Worm (Caenorhabditis elegans) whole organism, L3 larva: Measurements from ENCODE around the gene C54E4.12.

Source experiments
- R02D3.7 ChIP-seq: fragments of 150-350 bp; optimal IDR thresholded peaks from 2 replicates; lab custom pipeline; 2014; ENCODE audit warnings: missing biosample characterization, missing genetic modification characterization
- ZK546.5 ChIP-seq: sonication (generic microtip); optimal IDR thresholded peaks from 2 replicates; lab custom pipeline; 2017; ENCODE audit warnings: missing biosample characterization, missing genetic modification characterization
- aly-2 ChIP-seq: fragments of 150-350 bp; optimal IDR thresholded peaks from 2 replicates; lab custom pipeline; 2014; ENCODE audit warnings: missing biosample characterization, missing genetic modification characterization
- ceh-16 ChIP-seq: sonication (generic microtip); optimal IDR thresholded peaks from 2 replicates; lab custom pipeline; 2017; ENCODE audit warnings: missing biosample characterization, missing genetic modification characterization
- ceh-28 ChIP-seq: fragments of 150-350 bp; optimal IDR thresholded peaks from 2 replicates; lab custom pipeline; 2014; ENCODE audit warnings: missing biosample characterization, missing genetic modification reagents, missing genetic modification characterization
- ceh-82 ChIP-seq: fragments of 150-350 bp; optimal IDR thresholded peaks from 2 replicates; lab custom pipeline; 2014; ENCODE audit warnings: missing biosample characterization, missing genetic modification characterization
- ceh-9 ChIP-seq: sonication (generic microtip); optimal IDR thresholded peaks from 2 replicates; lab custom pipeline; 2018; ENCODE audit warnings: missing biosample characterization, missing genetic modification characterization
- daf-12 ChIP-seq: fragments of 150-350 bp; optimal IDR thresholded peaks from 2 replicates; lab custom pipeline; 2014; ENCODE audit warnings: missing biosample characterization, missing genetic modification reagents, missing genetic modification characterization
- egl-27 ChIP-seq: sonication (generic microtip); optimal IDR thresholded peaks from 4 replicates; lab custom pipeline; 2017; ENCODE audit warnings: missing biosample characterization, missing genetic modification reagents, missing genetic modification characterization
- elt-1 ChIP-seq: fragments of 150-350 bp; optimal IDR thresholded peaks from 2 replicates; lab custom pipeline; 2014; ENCODE audit warnings: missing biosample characterization, missing genetic modification characterization
- elt-2 ChIP-seq: sonication (generic microtip); optimal IDR thresholded peaks from 2 replicates; lab custom pipeline; 2016; ENCODE audit warnings: missing genetic modification reagents, mild to moderate bottlenecking, missing genetic modification characterization, missing compliant biosample characterization
- elt-3 ChIP-seq, 3 experiments: fragments of 150-350 bp in 1 of 3; sonication (generic microtip) in 2 of 3; optimal IDR thresholded peaks; 2 replicates in 2 of 3; 4 replicates in 1 of 3; lab custom pipeline; 2014 to 2017; ENCODE audit warnings: missing biosample characterization in 3 of 3, missing genetic modification characterization in 3 of 3
- eor-1 ChIP-seq, 2 experiments: fragments of 150-350 bp; optimal IDR thresholded peaks; 2 replicates each; lab custom pipeline; 2014 to 2018; ENCODE audit warnings: missing biosample characterization in 2 of 2, missing genetic modification characterization in 2 of 2
- fkh-10 ChIP-seq: sonication (generic microtip); optimal IDR thresholded peaks from 2 replicates; lab custom pipeline; 2017; ENCODE audit warnings: missing biosample characterization, missing genetic modification reagents, missing genetic modification characterization
- fkh-2 ChIP-seq: fragments of 150-350 bp; optimal IDR thresholded peaks from 2 replicates; lab custom pipeline; 2014; ENCODE audit warnings: missing biosample characterization, missing genetic modification reagents, missing genetic modification characterization
- fos-1 ChIP-seq: fragments of 150-350 bp; optimal IDR thresholded peaks from 2 replicates; lab custom pipeline; 2014; ENCODE audit warnings: missing biosample characterization, missing genetic modification characterization
- hmg-11 ChIP-seq: sonication (generic microtip); optimal IDR thresholded peaks from 2 replicates; lab custom pipeline; 2016; ENCODE audit warnings: missing genetic modification characterization, missing compliant biosample characterization
- jun-1 ChIP-seq: fragments of 150-350 bp; optimal IDR thresholded peaks from 2 replicates; lab custom pipeline; 2014; ENCODE audit warnings: missing biosample characterization, missing genetic modification reagents, missing genetic modification characterization
- lin-15B ChIP-seq: fragments of 150-350 bp; optimal IDR thresholded peaks from 2 replicates; lab custom pipeline; 2014; ENCODE audit warnings: missing biosample characterization, missing genetic modification characterization
- lin-39 ChIP-seq: fragments of 150-350 bp; optimal IDR thresholded peaks from 2 replicates; lab custom pipeline; 2018; ENCODE audit warnings: missing biosample characterization, missing genetic modification reagents, missing genetic modification characterization
- lsy-12 ChIP-seq: sonication (generic microtip); optimal IDR thresholded peaks from 2 replicates; lab custom pipeline; 2016; ENCODE audit warnings: mild to moderate bottlenecking, missing genetic modification characterization, missing compliant biosample characterization
- mdl-1 ChIP-seq: fragments of 150-350 bp; optimal IDR thresholded peaks from 2 replicates; lab custom pipeline; 2014; ENCODE audit warnings: missing biosample characterization, missing genetic modification characterization
- mml-1 ChIP-seq: fragments of 150-350 bp; sonication (generic microtip); optimal IDR thresholded peaks from 3 replicates; lab custom pipeline; 2014; ENCODE audit warnings: missing biosample characterization, missing genetic modification characterization
- nhr-11 ChIP-seq: fragments of 150-350 bp; optimal IDR thresholded peaks from 2 replicates; lab custom pipeline; 2014; ENCODE audit warnings: missing biosample characterization, missing genetic modification characterization
- nhr-12 ChIP-seq: fragments of 150-350 bp; optimal IDR thresholded peaks from 2 replicates; lab custom pipeline; 2014; ENCODE audit warnings: missing biosample characterization, missing genetic modification characterization
- nhr-23 ChIP-seq: fragments of 150-350 bp; optimal IDR thresholded peaks from 2 replicates; lab custom pipeline; 2014; ENCODE audit warnings: missing biosample characterization, missing genetic modification reagents, missing genetic modification characterization
- nhr-237 ChIP-seq: fragments of 150-350 bp; optimal IDR thresholded peaks from 2 replicates; lab custom pipeline; 2014; ENCODE audit warnings: missing biosample characterization, missing genetic modification characterization
- nhr-28 ChIP-seq: fragments of 150-350 bp; optimal IDR thresholded peaks from 2 replicates; lab custom pipeline; 2014; ENCODE audit warnings: missing biosample characterization, missing genetic modification characterization
- nhr-43 ChIP-seq: sonication (generic microtip); optimal IDR thresholded peaks from 2 replicates; lab custom pipeline; 2016; ENCODE audit warnings: mild to moderate bottlenecking, missing genetic modification characterization, missing compliant biosample characterization; ENCODE audit not compliant: poor library complexity, severe bottlenecking
- nhr-67 ChIP-seq: fragments of 150-350 bp; optimal IDR thresholded peaks from 2 replicates; lab custom pipeline; 2014; ENCODE audit warnings: missing biosample characterization, missing genetic modification characterization
- nhr-76 ChIP-seq: fragments of 150-350 bp; sonication (generic microtip); optimal IDR thresholded peaks from 5 replicates; lab custom pipeline; 2014; ENCODE audit warnings: missing biosample characterization, missing genetic modification characterization
- nhr-77 ChIP-seq: fragments of 150-350 bp; optimal IDR thresholded peaks from 2 replicates; lab custom pipeline; 2014; ENCODE audit warnings: missing biosample characterization, missing genetic modification characterization
- pha-4 ChIP-seq: fragments of 150-350 bp; optimal IDR thresholded peaks from 2 replicates; lab custom pipeline; 2014; ENCODE audit warnings: missing biosample characterization, missing genetic modification reagents, missing genetic modification characterization
- pqm-1 ChIP-seq: fragments of 150-350 bp; optimal IDR thresholded peaks from 2 replicates; lab custom pipeline; 2017; ENCODE audit warnings: missing biosample characterization, missing genetic modification characterization, inconsistent platforms
- sea-2 ChIP-seq: fragments of 150-350 bp; sonication (generic microtip); optimal IDR thresholded peaks from 4 replicates; lab custom pipeline; 2014; ENCODE audit warnings: missing biosample characterization, missing genetic modification reagents, missing genetic modification characterization
- tbx-2 ChIP-seq: sonication (generic microtip); optimal IDR thresholded peaks from 2 replicates; lab custom pipeline; 2016; ENCODE audit warnings: mild to moderate bottlenecking, missing genetic modification characterization, missing compliant biosample characterization
- unc-39 ChIP-seq: sonication (generic microtip); optimal IDR thresholded peaks from 4 replicates; lab custom pipeline; 2017; ENCODE audit warnings: missing biosample characterization, missing genetic modification characterization
- zag-1 ChIP-seq: fragments of 150-350 bp; optimal IDR thresholded peaks from 2 replicates; lab custom pipeline; 2014; ENCODE audit warnings: missing biosample characterization, missing genetic modification characterization
- ztf-11 ChIP-seq: fragments of 150-350 bp; optimal IDR thresholded peaks from 2 replicates; lab custom pipeline; 2014; ENCODE audit warnings: missing biosample characterization, missing genetic modification characterization
- ztf-4 ChIP-seq: fragments of 150-350 bp; optimal IDR thresholded peaks from 2 replicates; lab custom pipeline; 2014; ENCODE audit warnings: missing biosample characterization, missing genetic modification characterization

C54E4.12 gene

DNA sequence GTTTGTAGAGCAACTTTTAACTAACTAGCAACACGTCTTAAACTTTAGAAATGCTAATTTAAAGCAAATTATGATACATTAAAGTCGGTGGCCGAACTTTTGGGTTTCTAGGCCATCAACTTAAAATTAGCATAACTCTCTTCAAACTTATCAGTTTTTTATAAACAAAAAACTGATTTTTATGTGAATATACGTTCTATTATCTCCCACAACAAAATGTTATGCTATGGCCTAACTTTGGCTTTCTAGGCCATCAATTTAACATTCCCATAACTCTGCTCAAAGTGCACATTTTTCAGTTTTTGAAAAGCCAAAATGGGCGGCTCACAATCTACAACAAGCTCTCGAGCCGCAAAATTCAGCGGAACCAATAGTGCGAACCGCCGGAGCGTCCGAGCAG is 34.8 kb upstream of the C54E4.12 start, which contains the start of gene C54E4.1:
TSS of gene C54E4.1 (plus strand) at position 301 of the 400 bp plus-strand sequence.
- TF ChIP-seq nhr-76 (tag; lab: Kevin White, UChicago) (no peak), egl-27 (no peak), fos-1 (no peak), elt-3 (tag; optimal IDR thresholded peaks at IDR 0.05; lab: Kevin White, UChicago) (no peak), nhr-237 (no peak), daf-12 (tag; lab: Kevin White, UChicago) (no peak), hmg-11 (tag; lab: Kevin White, UChicago) (no peak), fkh-10 (no peak), tbx-2 (no peak), lsy-12 (tag; lab: Kevin White, UChicago) (no peak), lin-39 (tag; lab: Kevin White, UChicago) (no peak)
- TF ChIP-seq, all 47 proteins: peak for 0

DNA sequence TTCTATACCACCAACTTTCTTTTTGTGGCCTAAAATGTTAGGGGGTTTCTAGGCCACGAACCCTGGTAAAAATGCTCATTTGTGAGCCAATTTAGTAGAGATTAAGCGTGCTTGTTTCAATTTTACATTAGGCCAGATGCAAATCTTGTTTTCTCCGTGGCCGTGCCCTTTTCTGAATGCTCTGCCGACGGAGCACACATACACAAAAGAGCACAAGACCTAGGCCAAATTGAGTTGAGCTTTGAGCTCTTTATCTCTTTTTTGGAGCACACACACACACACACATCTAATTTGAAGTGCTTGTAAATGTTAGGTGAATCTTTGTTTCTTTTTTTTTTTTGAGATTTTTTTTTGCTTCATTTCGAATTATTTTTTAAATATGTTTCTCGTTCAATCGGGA is 32.4 kb upstream of the C54E4.12 start:
- TF ChIP-seq ceh-82 (tag; lab: Kevin White, UChicago) (no peak), elt-1 (no peak), ceh-16 (tag; lab: Kevin White, UChicago) (no peak), fkh-10 (peak; percentile 35), fos-1 (no peak), ZK546.5 (no peak), mdl-1 (tag; lab: Kevin White, UChicago) (no peak)

DNA sequence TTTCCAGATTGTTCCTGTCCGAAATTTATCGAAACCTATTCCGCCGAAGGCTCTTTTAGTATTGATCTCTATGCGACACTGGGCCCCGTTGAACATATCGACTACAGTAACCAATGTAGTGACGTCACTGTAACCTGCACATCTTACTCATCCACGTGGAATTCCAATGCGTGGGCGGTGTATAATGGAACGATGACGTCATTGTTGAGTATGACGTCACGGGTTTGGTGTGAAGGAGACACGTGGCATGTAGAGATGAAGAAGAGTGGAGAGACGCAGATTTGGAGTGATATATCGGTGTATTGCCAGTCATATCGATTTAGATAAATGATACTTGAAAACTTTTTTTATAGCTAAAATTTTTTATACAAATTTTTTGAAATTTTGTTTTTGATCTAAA is 29.9 kb upstream of the C54E4.12 start:
- TF ChIP-seq nhr-12 (tag; lab: Kevin White, UChicago) (no peak), nhr-43 (no peak), nhr-67 (no peak), egl-27 (no peak), mdl-1 (tag; lab: Kevin White, UChicago) (no peak), nhr-237 (no peak), hmg-11 (tag; lab: Kevin White, UChicago) (no peak), fkh-2 (no peak), eor-1 (tag; optimal IDR thresholded peaks at IDR 0.05; lab: Kevin White, UChicago) (no peak), pha-4 (tag; lab: Kevin White, UChicago) (no peak), elt-2 (tag; lab: Kevin White, UChicago) (no peak), elt-1 (no peak), R02D3.7 (no peak), nhr-11 (no peak)

DNA sequence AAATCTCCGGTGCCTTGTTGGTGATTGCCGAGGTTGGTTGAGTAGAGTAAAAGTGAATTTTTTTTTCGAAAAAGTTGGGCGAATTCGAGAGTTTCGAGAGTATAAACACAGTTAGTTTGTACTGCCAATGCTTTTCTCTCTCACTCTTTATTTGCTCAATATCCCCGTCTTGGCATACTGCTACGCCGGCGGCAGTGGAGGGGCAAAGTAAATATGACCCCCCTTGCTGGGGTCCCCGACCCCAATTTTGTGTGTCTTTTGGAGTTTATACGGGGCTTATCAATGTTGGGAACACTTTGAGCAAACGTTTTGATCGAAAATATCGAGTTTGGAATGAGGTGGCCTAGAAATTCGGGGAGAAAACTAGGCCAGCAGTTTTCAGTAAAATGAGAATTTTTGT is 28.1 kb upstream of the C54E4.12 start, which contains the start of gene C54E4.4:
TSS of gene C54E4.4 (minus strand) at position 101 of the 400 bp plus-strand sequence.
- no peak for TF ChIP-seq nhr-23 (tag; lab: Kevin White, UChicago)
- TF ChIP-seq lin-39 (tag; lab: Kevin White, UChicago) = no peak
- no peak for TF ChIP-seq lsy-12 (tag; lab: Kevin White, UChicago)
- TF ChIP-seq pha-4 (tag; lab: Kevin White, UChicago) = peak; percentile 87
- TF ChIP-seq jun-1 (tag; lab: Kevin White, UChicago) = no peak
- no peak for TF ChIP-seq nhr-76 (tag; lab: Kevin White, UChicago)
- TF ChIP-seq, all 47 proteins: peak for 1

DNA sequence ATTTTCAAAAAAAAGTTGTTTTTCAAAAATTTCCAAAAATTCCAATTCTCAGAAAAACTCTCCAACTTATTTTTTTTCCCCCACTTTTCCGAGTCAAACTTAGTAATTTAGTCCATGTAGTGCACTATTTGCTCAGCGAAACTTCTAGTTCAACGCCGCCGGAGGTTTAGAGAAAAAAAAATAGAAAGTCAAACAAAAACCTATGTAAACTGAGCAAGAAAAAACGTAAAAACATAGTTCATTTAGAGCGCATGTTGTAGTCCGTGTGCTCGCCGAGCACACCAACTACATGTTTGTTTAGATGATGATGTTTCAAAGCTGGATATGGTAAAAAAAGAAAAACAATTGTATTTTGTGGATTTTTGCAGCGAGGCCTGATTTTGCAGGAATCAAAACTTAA is 21.8 kb upstream of the C54E4.12 start:
- TF ChIP-seq nhr-77 (tag; lab: Kevin White, UChicago) = no peak
- TF ChIP-seq fkh-2 = no peak
- no peak for TF ChIP-seq ztf-4 (tag; lab: Kevin White, UChicago)
- TF ChIP-seq pha-4 (tag; lab: Kevin White, UChicago) = peak; percentile 92
- no peak for TF ChIP-seq ztf-11
- TF ChIP-seq zag-1 (tag; lab: Kevin White, UChicago) = no peak
- no peak for TF ChIP-seq mml-1 (tag; lab: Kevin White, UChicago)

DNA sequence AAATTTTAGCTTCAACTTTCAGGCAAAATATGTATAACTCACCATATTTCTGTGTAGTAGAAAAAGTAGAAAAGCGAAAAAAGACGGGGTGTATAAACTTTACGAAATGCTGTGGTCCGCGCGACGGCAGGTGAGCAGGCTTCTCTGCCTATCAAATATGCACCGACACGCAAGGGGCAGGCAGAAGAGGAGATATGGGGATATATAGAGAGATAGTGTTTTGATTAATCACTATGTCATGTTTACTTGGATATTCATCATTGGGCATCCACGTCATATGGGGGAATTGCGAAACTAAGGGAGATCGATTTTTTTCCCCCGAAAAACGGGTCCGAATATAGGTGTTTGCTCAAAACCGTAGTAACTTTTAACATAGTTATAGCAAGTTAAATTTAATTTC is 18.6 kb upstream of the C54E4.12 start, which contains the start of gene gcy-37:
TSS of gene gcy-37 (minus strand) at position 101 of the 400 bp plus-strand sequence.
- TF ChIP-seq aly-2 (tag; lab: Kevin White, UChicago) (no peak), ceh-28 (tag; lab: Kevin White, UChicago) (no peak), eor-1 (tag; optimal IDR thresholded peaks at IDR 0.05; lab: Kevin White, UChicago) (no peak), nhr-28 (no peak), fos-1 (no peak), nhr-11 (no peak), nhr-12 (tag; lab: Kevin White, UChicago) (no peak), sea-2 (GFP tag; lab: Kevin White, UChicago) (no peak), ztf-4 (tag; lab: Kevin White, UChicago) (no peak), nhr-237 (no peak), hmg-11 (tag; lab: Kevin White, UChicago) (no peak), ceh-82 (tag; lab: Kevin White, UChicago) (no peak), pqm-1 (tag; lab: Kevin White, UChicago) (no peak), ceh-9 (tag; lab: Kevin White, UChicago) (no peak), lin-15B (tag; lab: Kevin White, UChicago) (no peak), mdl-1 (tag; lab: Kevin White, UChicago) (no peak), ZK546.5 (no peak), nhr-77 (tag; lab: Kevin White, UChicago) (no peak), unc-39 (tag; lab: Kevin White, UChicago) (no peak), zag-1 (tag; lab: Kevin White, UChicago) (no peak)
